Fruit fly (Drosophila melanogaster): ENCODE data around the gene CG11537.

CG11537 gene

DNA sequence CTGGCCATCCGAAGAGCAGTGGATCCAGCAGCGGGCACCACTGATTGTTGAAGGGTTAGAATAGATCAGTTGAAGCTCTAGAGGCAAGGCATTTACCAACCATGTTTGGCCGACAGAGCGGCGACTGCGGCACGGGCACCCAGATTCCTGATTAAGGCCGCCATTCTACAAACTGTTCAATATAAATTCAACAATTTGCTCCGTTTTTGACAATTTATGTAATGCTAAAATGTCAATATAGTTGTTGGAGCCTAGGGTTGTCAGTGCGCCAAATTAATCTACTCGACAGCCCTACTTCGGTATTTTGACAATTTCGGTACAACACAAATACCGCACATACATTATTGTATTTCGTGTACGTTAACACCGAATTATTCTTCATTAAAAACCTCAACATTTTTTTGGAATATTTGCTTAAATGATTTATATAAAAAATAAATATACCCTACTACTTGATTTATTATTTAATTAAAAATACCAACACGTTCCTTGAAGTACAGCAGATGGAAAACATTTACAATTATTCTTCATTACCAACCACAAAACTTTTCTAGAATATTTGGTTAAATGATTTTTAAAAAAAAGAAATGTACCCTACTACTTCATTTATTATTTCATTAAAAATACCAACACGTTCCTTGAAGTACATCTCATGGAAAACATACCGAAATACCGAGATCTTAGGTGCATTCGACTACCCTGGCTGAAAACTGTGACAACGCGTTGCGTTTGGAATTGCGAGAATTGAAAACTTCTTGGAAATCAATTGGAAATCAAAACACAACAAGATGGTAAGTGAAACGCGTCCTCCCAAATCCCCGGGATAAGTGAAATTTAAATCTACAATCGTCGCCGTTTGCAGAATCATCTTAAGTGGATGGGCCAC, 16.3 kb upstream of the CG11537 start, which contains the start of the genes ND-30 and CG15812 (continued):
- TF ChIP-seq CG4707 (GFP tag; optimal IDR thresholded peaks at IDR 0.05): no peak
- no peak for TF ChIP-seq CG7372 (GFP tag; IDR thresholded peaks at IDR 0.05)
- TF ChIP-seq sd (tag; optimal IDR thresholded peaks at IDR 0.05): no peak
- TF ChIP-seq CG8290 (GFP tag; optimal IDR thresholded peaks at IDR 0.05): no peak
- no peak for TF ChIP-seq CG8290 (tag; optimal IDR thresholded peaks at IDR 0.05)
- no peak for TF ChIP-seq C15 (GFP tag; IDR thresholded peaks at IDR 0.05)
- no peak for TF ChIP-seq slp2 (GFP tag; optimal IDR thresholded peaks at IDR 0.05)
- TF ChIP-seq CG10979 (tag; optimal IDR thresholded peaks at IDR 0.05): no peak
- TF ChIP-seq CG4424 (GFP tag; optimal IDR thresholded peaks at IDR 0.05): no peak
- no peak for TF ChIP-seq CG43689 (GFP tag; IDR thresholded peaks at IDR 0.05)
- TF ChIP-seq lbe (GFP tag; optimal IDR thresholded peaks at IDR 0.05): no peak
- no peak for TF ChIP-seq CG16863 (GFP tag; optimal IDR thresholded peaks at IDR 0.05)
- no peak; the same call in 1 of the 2 replicates for TF ChIP-seq Xrp1 (GFP tag; IDR thresholded peaks at IDR 0.05)
- no peak for TF ChIP-seq gce (GFP tag; IDR thresholded peaks at IDR 0.05)
- no peak for TF ChIP-seq gcm2 (GFP tag; optimal IDR thresholded peaks at IDR 0.05)
- TF ChIP-seq nmo (GFP tag; optimal IDR thresholded peaks at IDR 0.05): peak; percentile 48
- peak; percentile 24 for TF ChIP-seq CG7556 (GFP tag; optimal IDR thresholded peaks at IDR 0.05)
- TF ChIP-seq CG1792 (GFP tag; optimal IDR thresholded peaks at IDR 0.05): no peak
- no peak for TF ChIP-seq CG7271 (tag; optimal IDR thresholded peaks at IDR 0.05)
- no peak for TF ChIP-seq kay (GFP tag; optimal IDR thresholded peaks at IDR 0.05)
- no peak for TF ChIP-seq HLH3B (GFP tag; IDR thresholded peaks at IDR 0.05)
- no peak for TF ChIP-seq CG7357 (GFP tag; IDR thresholded peaks at IDR 0.05)
- no peak for TF ChIP-seq Antp (GFP tag; optimal IDR thresholded peaks at IDR 0.05)
- no peak for TF ChIP-seq zf30C (GFP tag; optimal IDR thresholded peaks at IDR 0.05)
- no peak for TF ChIP-seq slou (GFP tag; optimal IDR thresholded peaks at IDR 0.05)
- no peak for TF ChIP-seq Rx (GFP tag; IDR thresholded peaks at IDR 0.05)
- TF ChIP-seq Xbp1 (GFP tag; optimal IDR thresholded peaks at IDR 0.05): no peak
- TF ChIP-seq grn (GFP tag; optimal IDR thresholded peaks at IDR 0.05): no peak
- TF ChIP-seq chm (GFP tag; IDR thresholded peaks at IDR 0.05): no peak
- TF ChIP-seq CG8281 (tag; optimal IDR thresholded peaks at IDR 0.05): peak; percentile 60
- TF ChIP-seq CG2202 (tag; optimal IDR thresholded peaks at IDR 0.05): no peak
- TF ChIP-seq CG6813 (GFP tag; optimal IDR thresholded peaks at IDR 0.05): no peak
- no peak for TF ChIP-seq CG12299 (tag; optimal IDR thresholded peaks at IDR 0.05)
- TF ChIP-seq schlank (tag; optimal IDR thresholded peaks at IDR 0.05): no peak
- no peak for TF ChIP-seq mld (GFP tag; IDR thresholded peaks at IDR 0.05; ENCODE audit: partially characterized antibody)
- no peak for TF ChIP-seq CG8944 (GFP tag; optimal IDR thresholded peaks at IDR 0.05)
- no peak for TF ChIP-seq CG9876 (GFP tag; optimal IDR thresholded peaks at IDR 0.05)
- TF ChIP-seq CG6791 (GFP tag; IDR thresholded peaks at IDR 0.05; ENCODE audit: partially characterized antibody): no peak
- TF ChIP-seq CG2199 (GFP tag; IDR thresholded peaks at IDR 0.05): no peak
- no peak for TF ChIP-seq Eip74EF (GFP tag; optimal IDR thresholded peaks at IDR 0.05)
- TF ChIP-seq salm (tag; optimal IDR thresholded peaks at IDR 0.05): no peak
- TF ChIP-seq lilli (GFP tag; optimal IDR thresholded peaks at IDR 0.05): peak; percentile 11
- no peak for TF ChIP-seq CG13123 (GFP tag; optimal IDR thresholded peaks at IDR 0.05)
- no peak for TF ChIP-seq CoRest (tag; optimal IDR thresholded peaks at IDR 0.05)
- TF ChIP-seq CG16815 (GFP tag; optimal IDR thresholded peaks at IDR 0.05): no peak
- no peak for TF ChIP-seq CG11560 (tag; IDR thresholded peaks at IDR 0.05)
- peak; percentile 51 for TF ChIP-seq CG8924 (tag; optimal IDR thresholded peaks at IDR 0.05)
- peak; percentile 35 for TF ChIP-seq pzg (GFP tag; optimal IDR thresholded peaks at IDR 0.05)
- peak; percentile 14 for TF ChIP-seq CG15696 (tag; optimal IDR thresholded peaks at IDR 0.05)
- no peak for TF ChIP-seq CG32772 (GFP tag; IDR thresholded peaks at IDR 0.05)

Measured in whole organism, embryonic.